Worm (Caenorhabditis elegans) whole organism, L4 larva: ENCODE results near the gene pmt-2.

Experiments used
- D1046.2 ChIP-seq: fragments of 200-800 bp; sonication (Bioruptor generic); IDR thresholded peaks from 2 replicates; pipeline ENCODE4 v1.3.6; 2022; ENCODE audit warnings: missing genetic modification characterization, missing compliant biosample characterization
- F10B5.3 ChIP-seq: sonication (generic microtip); optimal IDR thresholded peaks from 2 replicates; lab custom pipeline; 2016; ENCODE audit warnings: mild to moderate bottlenecking, missing genetic modification characterization, missing compliant biosample characterization
- F49E8.2 ChIP-seq: sonication (generic microtip); optimal IDR thresholded peaks from 2 replicates; lab custom pipeline; 2016; ENCODE audit warnings: missing compliant biosample characterization, mild to moderate bottlenecking, missing genetic modification characterization, borderline replicate concordance
- T26A8.4 ChIP-seq: fragments of 200-800 bp; sonication (Bioruptor generic); IDR thresholded peaks from 2 replicates; pipeline ENCODE4 v1.3.6; 2022; ENCODE audit warnings: missing genetic modification characterization, missing compliant biosample characterization
- Y105C5A.15 ChIP-seq: fragments of 200-800 bp; sonication (Bioruptor generic); IDR thresholded peaks from 2 replicates; pipeline ENCODE4 v1.3.6; 2022; ENCODE audit warnings: missing genetic modification characterization, missing compliant biosample characterization
- Y48G9A.11 ChIP-seq: fragments of 200-800 bp; sonication (Bioruptor generic); IDR thresholded peaks from 2 replicates; pipeline ENCODE4 v1.3.6; 2022; ENCODE audit warnings: missing genetic modification reagents, missing genetic modification characterization, missing compliant biosample characterization
- arid-1 ChIP-seq: fragments of 200-800 bp; sonication (Bioruptor generic); conservative IDR thresholded peaks from 2 replicates; pipeline ENCODE4 v1.3.6; 2022; ENCODE audit warnings: missing genetic modification reagents, missing genetic modification characterization, missing compliant biosample characterization
- ceh-20 ChIP-seq: fragments of 200-800 bp; sonication (Bioruptor generic); IDR thresholded peaks from 2 replicates; pipeline ENCODE4 v1.3.6; 2022; ENCODE audit warnings: missing genetic modification reagents, missing genetic modification characterization, missing compliant biosample characterization
- ceh-28 ChIP-seq: fragments of 150-350 bp; optimal IDR thresholded peaks from 2 replicates; lab custom pipeline; 2014; ENCODE audit warnings: missing biosample characterization, missing genetic modification reagents, missing genetic modification characterization
- ceh-82 ChIP-seq: sonication (generic microtip); optimal IDR thresholded peaks from 2 replicates; lab custom pipeline; 2017; ENCODE audit warnings: missing biosample characterization, missing genetic modification characterization
- ces-1 ChIP-seq: fragments of 150-350 bp; sonication (generic microtip); optimal IDR thresholded peaks from 4 replicates; lab custom pipeline; 2014; ENCODE audit warnings: missing biosample characterization, missing genetic modification reagents, missing genetic modification characterization
- cey-2 ChIP-seq: sonication (generic microtip); optimal IDR thresholded peaks from 3 replicates; lab custom pipeline; 2017; ENCODE audit warnings: missing genetic modification characterization, mild to moderate bottlenecking, missing compliant biosample characterization, antibody characterized with exemption, borderline replicate concordance; ENCODE audit not compliant: insufficient read depth
- ctbp-1 ChIP-seq: fragments of 200-800 bp; sonication (Bioruptor generic); IDR thresholded peaks from 2 replicates; pipeline ENCODE4 v1.3.6; 2022; ENCODE audit warnings: missing genetic modification reagents, missing genetic modification characterization, missing compliant biosample characterization
- daf-16 ChIP-seq, 3 experiments: sonication (generic microtip); optimal IDR thresholded peaks; 2 replicates each; lab custom pipeline; 2016 to 2017; ENCODE audit warnings: missing genetic modification characterization in 3 of 3, missing genetic modification reagents in 3 of 3, mild to moderate bottlenecking in 2 of 3, missing compliant biosample characterization in 2 of 3, missing biosample characterization in 1 of 3, moderate library complexity in 1 of 3
- duxl-1 ChIP-seq: sonication (generic microtip); optimal IDR thresholded peaks from 2 replicates; lab custom pipeline; 2016; ENCODE audit warnings: mild to moderate bottlenecking, missing genetic modification characterization, moderate library complexity, missing compliant biosample characterization; ENCODE audit not compliant: poor library complexity
- egl-27 ChIP-seq: sonication (generic microtip); optimal IDR thresholded peaks from 3 replicates; lab custom pipeline; 2017; ENCODE audit warnings: missing biosample characterization, missing genetic modification reagents, missing genetic modification characterization
- egl-43 ChIP-seq: fragments of 200-800 bp; sonication (Bioruptor generic); IDR thresholded peaks from 2 replicates; pipeline ENCODE4 v1.3.6; 2022; ENCODE audit warnings: missing genetic modification reagents, missing genetic modification characterization, missing compliant biosample characterization
- lin-1 ChIP-seq: fragments of 200-800 bp; sonication (Bioruptor generic); IDR thresholded peaks from 2 replicates; pipeline ENCODE4 v1.3.6; 2022; ENCODE audit warnings: missing genetic modification reagents, missing genetic modification characterization, missing compliant biosample characterization
- lin-15B ChIP-seq: fragments of 150-350 bp; sonication (generic microtip); optimal IDR thresholded peaks from 3 replicates; lab custom pipeline; 2014; ENCODE audit warnings: missing biosample characterization, missing genetic modification characterization
- lin-29 ChIP-seq: fragments of 200-800 bp; sonication (Bioruptor generic); IDR thresholded peaks from 2 replicates; pipeline ENCODE4 v1.3.6; 2022; ENCODE audit warnings: missing genetic modification reagents, missing genetic modification characterization, missing compliant biosample characterization
- lsy-2 ChIP-seq, 2 experiments: fragments of 150-350 bp in 1 of 2; sonication (generic microtip) in 1 of 2; optimal IDR thresholded peaks; 2 replicates each; lab custom pipeline; 2014 to 2017; ENCODE audit warnings: missing biosample characterization in 2 of 2, missing genetic modification characterization in 2 of 2
- madf-5 ChIP-seq, 2 experiments: fragments of 200-800 bp; sonication (Bioruptor generic); IDR thresholded peaks; 2 replicates each; pipeline ENCODE4 v1.3.6; 2022; ENCODE audit warnings: missing compliant biosample characterization in 2 of 2, missing genetic modification characterization in 2 of 2
- madf-9 ChIP-seq: fragments of 200-800 bp; sonication (Bioruptor generic); conservative IDR thresholded peaks from 2 replicates; pipeline ENCODE4 v1.3.6; 2022; ENCODE audit warnings: missing genetic modification reagents, missing genetic modification characterization, missing compliant biosample characterization
- mdl-1 ChIP-seq, 2 experiments: fragments of 150-350 bp in 1 of 2; sonication (generic microtip) in 1 of 2; optimal IDR thresholded peaks; 2 replicates each; lab custom pipeline; 2014 to 2017; ENCODE audit warnings: missing biosample characterization in 2 of 2, missing genetic modification characterization in 2 of 2
- mxl-2 ChIP-seq: fragments of 200-800 bp; sonication (Bioruptor generic); conservative IDR thresholded peaks from 2 replicates; pipeline ENCODE4 v1.3.6; 2022; ENCODE audit warnings: missing genetic modification reagents, missing genetic modification characterization, missing compliant biosample characterization
- nhr-10 ChIP-seq: fragments of 150-350 bp; optimal IDR thresholded peaks from 2 replicates; lab custom pipeline; 2014; ENCODE audit warnings: missing biosample characterization, missing genetic modification characterization
- nhr-111 ChIP-seq: fragments of 200-800 bp; sonication (Bioruptor generic); optimal IDR thresholded peaks from 2 replicates; lab custom pipeline; 2018; ENCODE audit warnings: mild to moderate bottlenecking, missing genetic modification characterization, missing compliant biosample characterization
- nhr-28 ChIP-seq: fragments of 150-350 bp; optimal IDR thresholded peaks from 2 replicates; lab custom pipeline; 2014; ENCODE audit warnings: missing biosample characterization, missing genetic modification characterization
- nhr-41 ChIP-seq: fragments of 200-800 bp; sonication (Bioruptor generic); IDR thresholded peaks from 2 replicates; pipeline ENCODE4 v1.3.6; 2022; ENCODE audit warnings: missing genetic modification reagents, missing genetic modification characterization, missing compliant biosample characterization
- nhr-42 ChIP-seq: fragments of 200-800 bp; sonication (Bioruptor generic); IDR thresholded peaks from 2 replicates; pipeline ENCODE4 v1.3.6; 2022; ENCODE audit warnings: missing genetic modification characterization, missing compliant biosample characterization
- pha-4 ChIP-seq, 2 experiments: fragments of 150-350 bp in 1 of 2; fragments of 200-800 bp in 1 of 2; sonication (Bioruptor generic) in 1 of 2; IDR thresholded peaks in 1 of 2; optimal IDR thresholded peaks in 1 of 2; 2 replicates each; pipeline versions ENCODE4 v1.3.6 to Lab custom; 2014 to 2022; ENCODE audit warnings: missing genetic modification characterization in 2 of 2, missing genetic modification reagents in 2 of 2, missing biosample characterization in 1 of 2, missing compliant biosample characterization in 1 of 2
- pqm-1 ChIP-seq: sonication (generic microtip); optimal IDR thresholded peaks from 2 replicates; lab custom pipeline; 2017; ENCODE audit warnings: missing biosample characterization, missing genetic modification characterization
- sdz-12 ChIP-seq: fragments of 200-800 bp; sonication (Bioruptor generic); optimal IDR thresholded peaks from 2 replicates; lab custom pipeline; 2018; ENCODE audit warnings: mild to moderate bottlenecking, missing genetic modification characterization, missing compliant biosample characterization
- spr-3 ChIP-seq: fragments of 200-800 bp; sonication (Bioruptor generic); optimal IDR thresholded peaks from 2 replicates; lab custom pipeline; 2018; ENCODE audit warnings: mild to moderate bottlenecking, missing genetic modification characterization, missing compliant biosample characterization
- tag-97 ChIP-seq: fragments of 200-800 bp; sonication (Bioruptor generic); IDR thresholded peaks from 2 replicates; pipeline ENCODE4 v1.3.6; 2022; ENCODE audit warnings: missing genetic modification characterization, missing compliant biosample characterization
- tra-1 ChIP-seq: fragments of 200-800 bp; sonication (Bioruptor generic); IDR thresholded peaks from 2 replicates; pipeline ENCODE4 v1.3.6; 2022; ENCODE audit warnings: missing genetic modification reagents, missing genetic modification characterization, missing compliant biosample characterization
- unc-62 ChIP-seq, 3 experiments: fragments of 150-350 bp in 1 of 3; sonication (generic microtip); optimal IDR thresholded peaks in 2 of 3; peaks in 1 of 3; 1 replicate in 1 of 3; 2 replicates in 2 of 3; lab custom pipeline; 2014 to 2017; ENCODE audit warnings: missing biosample characterization in 3 of 3, missing genetic modification characterization in 3 of 3, missing genetic modification reagents in 3 of 3, missing genotype in 1 of 3
- zag-1 ChIP-seq: fragments of 150-350 bp; optimal IDR thresholded peaks from 2 replicates; lab custom pipeline; 2014; ENCODE audit warnings: missing biosample characterization, missing genetic modification characterization
- zfp-2 ChIP-seq: sonication (generic microtip); optimal IDR thresholded peaks from 2 replicates; lab custom pipeline; 2016; ENCODE audit warnings: mild to moderate bottlenecking, missing genetic modification characterization, missing compliant biosample characterization
- zfp-3 ChIP-seq: fragments of 200-800 bp; sonication (Bioruptor generic); conservative IDR thresholded peaks from 2 replicates; pipeline ENCODE4 v1.3.6; 2022; ENCODE audit warnings: missing genetic modification reagents, missing genetic modification characterization, missing compliant biosample characterization
- zip-11 ChIP-seq: fragments of 200-800 bp; sonication (Bioruptor generic); IDR thresholded peaks from 2 replicates; pipeline ENCODE4 v1.3.6; 2022; ENCODE audit warnings: missing genetic modification characterization, missing compliant biosample characterization
- zip-2 ChIP-seq: fragments of 150-350 bp; optimal IDR thresholded peaks from 2 replicates; lab custom pipeline; 2014; ENCODE audit warnings: missing biosample characterization, missing genetic modification characterization

pmt-2 gene

ce11 chrV:4672487-4672886, 44.1 kb downstream of the pmt-2 start, which contains the start of gene K03B4.9:
TSS of gene K03B4.9 (minus strand) at chrV:4672587.
- TF ChIP-seq zag-1 (tag; lab: Kevin White, UChicago) (no peak), egl-43 (no peak), daf-16 (GFP tag; optimal IDR thresholded peaks at IDR 0.05; lab: Kevin White, UChicago) (no peak), daf-16 (tag; optimal IDR thresholded peaks at IDR 0.05; lab: Kevin White, UChicago) (no peak), tag-97 (GFP tag; lab: Robert Waterston, UW) (no peak), F49E8.2 (tag; lab: Kevin White, UChicago) (no peak), cey-2 (no peak), zip-11 (GFP tag; lab: Robert Waterston, UW) (no peak), egl-27 (tag; lab: Kevin White, UChicago) (no peak), D1046.2 (GFP tag; lab: Robert Waterston, UW) (no peak), ceh-20 (no peak), zip-2 (no peak), spr-3 (GFP tag; lab: Kevin White, UChicago) (no peak), nhr-41 (GFP tag; lab: Robert Waterston, UW) (no peak), sdz-12 (GFP tag; lab: Kevin White, UChicago) (no peak), arid-1 (GFP tag; lab: Robert Waterston, UW) (no peak), pha-4 (GFP tag; IDR thresholded peaks at IDR 0.05; lab: Robert Waterston, UW) (no peak), pha-4 (tag; optimal IDR thresholded peaks at IDR 0.05; lab: Kevin White, UChicago) (no peak)

- TF ChIP-seq mxl-2 (GFP tag; lab: Robert Waterston, UW) (no peak), madf-5 (GFP tag; IDR thresholded peaks at IDR 0.05; lab: Robert Waterston, UW) (no peak), nhr-42 (GFP tag; lab: Robert Waterston, UW) (no peak), F10B5.3 (tag; lab: Kevin White, UChicago) (no peak), nhr-28 (tag; lab: Kevin White, UChicago) (no peak), zip-11 (GFP tag; lab: Robert Waterston, UW) (no peak), ceh-82 (tag; lab: Kevin White, UChicago) (no peak), lin-1 (GFP tag; lab: Robert Waterston, UW) (no peak), ceh-28 (no peak), ceh-20 (no peak), ces-1 (GFP tag; lab: Kevin White, UChicago) (no peak), T26A8.4 (GFP tag; lab: Robert Waterston, UW) (no peak)
Observed at ce11 chrV:4674506-4674905, 46.1 kb downstream of the pmt-2 start, which contains the start of gene K03B4.8. TSS of gene K03B4.8 (minus strand) at chrV:4674606.

- TF ChIP-seq lin-15B (tag; lab: Kevin White, UChicago) (no peak), Y105C5A.15 (no peak), zfp-2 (no peak), pha-4 (GFP tag; IDR thresholded peaks at IDR 0.05; lab: Robert Waterston, UW) (no peak), pha-4 (tag; optimal IDR thresholded peaks at IDR 0.05; lab: Kevin White, UChicago) (no peak), Y48G9A.11 (GFP tag; lab: Robert Waterston, UW) (no peak), pqm-1 (no peak), nhr-10 (no peak), unc-62 (GFP tag; optimal IDR thresholded peaks at IDR 0.05 in 1 of 2; lab: Kevin White, UChicago) (no peak), unc-62 (tag; optimal IDR thresholded peaks at IDR 0.05; lab: Kevin White, UChicago) (no peak), ctbp-1 (GFP tag; lab: Robert Waterston, UW) (no peak), mdl-1 (tag; optimal IDR thresholded peaks at IDR 0.05; lab: Kevin White, UChicago) (no peak), nhr-111 (GFP tag; lab: Kevin White, UChicago) (no peak), lin-29 (GFP tag; lab: Robert Waterston, UW) (no peak), lsy-2 (tag; optimal IDR thresholded peaks at IDR 0.05; lab: Kevin White, UChicago) (no peak), madf-9 (GFP tag; lab: Robert Waterston, UW) (no peak), zip-11 (GFP tag; lab: Robert Waterston, UW) (no peak), duxl-1 (tag; lab: Kevin White, UChicago) (no peak), F49E8.2 (tag; lab: Kevin White, UChicago) (no peak), F10B5.3 (tag; lab: Kevin White, UChicago) (no peak), tra-1 (GFP tag; lab: Robert Waterston, UW) (no peak), zfp-3 (GFP tag; lab: Robert Waterston, UW) (no peak)
Observed at ce11 chrV:4676092-4676491, 47.7 kb downstream of the pmt-2 start, which contains the start of gene K03B4.6. TSS of gene K03B4.6 (minus strand) at chrV:4676192.
